Worm (Caenorhabditis elegans) whole organism, mixed stage, embryonic: ENCODE results near the gene unc-70.

Experiments used
- bed-3 ChIP-seq: fragments of 200-800 bp; sonication (Bioruptor generic); optimal IDR thresholded peaks from 3 replicates; lab custom pipeline; 2018; ENCODE audit warnings: mild to moderate bottlenecking, missing genetic modification characterization, moderate library complexity, missing compliant biosample characterization
- blmp-1 ChIP-seq: fragments of 150-350 bp; optimal IDR thresholded peaks from 2 replicates; lab custom pipeline; 2014; ENCODE audit warnings: missing biosample characterization, missing genetic modification characterization
- ceh-83 ChIP-seq: fragments of 200-800 bp; sonication (Bioruptor generic); optimal IDR thresholded peaks from 2 replicates; lab custom pipeline; 2018; ENCODE audit warnings: mild to moderate bottlenecking, missing genetic modification characterization, missing compliant biosample characterization
- elt-3 ChIP-seq: fragments of 150-350 bp; optimal IDR thresholded peaks from 2 replicates; lab custom pipeline; 2014; ENCODE audit warnings: missing biosample characterization, missing genetic modification characterization
- lsy-2 ChIP-seq: fragments of 150-350 bp; optimal IDR thresholded peaks from 2 replicates; lab custom pipeline; 2014; ENCODE audit warnings: missing biosample characterization, missing genetic modification characterization
- snpc-4 ChIP-seq: fragments of 150-350 bp; optimal IDR thresholded peaks from 2 replicates; lab custom pipeline; 2014; ENCODE audit warnings: missing biosample characterization, missing genetic modification characterization
- tbx-8 ChIP-seq: fragments of 200-800 bp; sonication (Bioruptor generic); optimal IDR thresholded peaks from 2 replicates; lab custom pipeline; 2018; ENCODE audit warnings: mild to moderate bottlenecking, missing genetic modification characterization, moderate library complexity, missing compliant biosample characterization
- zip-8 ChIP-seq: fragments of 150-350 bp; optimal IDR thresholded peaks from 2 replicates; lab custom pipeline; 2014; ENCODE audit warnings: missing biosample characterization, missing genetic modification characterization
- ztf-11 ChIP-seq: fragments of 150-350 bp; optimal IDR thresholded peaks from 2 replicates; lab custom pipeline; 2014; ENCODE audit warnings: missing biosample characterization, missing genetic modification characterization

DNA sequence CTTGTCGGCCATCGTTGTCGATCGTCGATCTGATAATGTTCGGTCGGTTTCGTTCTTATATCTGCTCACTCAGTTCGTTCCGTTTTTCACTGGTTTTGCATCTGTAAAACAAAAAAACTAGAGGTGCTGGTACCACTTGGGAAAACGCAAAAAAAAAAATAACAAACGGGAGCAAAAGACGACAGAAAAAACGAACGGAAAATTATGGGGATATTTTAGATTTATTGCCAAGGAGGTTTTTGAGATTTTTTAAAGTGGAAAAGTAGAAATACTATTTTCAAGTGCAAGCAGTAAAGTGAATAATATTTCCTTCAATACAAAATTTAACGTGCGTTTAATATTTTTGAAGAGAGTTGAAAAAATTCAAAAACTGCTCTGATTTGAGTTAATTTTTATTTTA is 47.8 kb downstream of the unc-70 start, which contains the start of gene unc-68:
- TF ChIP-seq ceh-83 (GFP tag; lab: Kevin White, UChicago) (no peak), zip-8 (tag; lab: Kevin White, UChicago) (no peak), ztf-11 (tag; lab: Kevin White, UChicago) (no peak), lsy-2 (tag; lab: Kevin White, UChicago) (no peak), elt-3 (tag; lab: Kevin White, UChicago) (no peak), tbx-8 (GFP tag; lab: Kevin White, UChicago) (no peak), bed-3 (GFP tag; lab: Kevin White, UChicago) (no peak), blmp-1 (tag; lab: Kevin White, UChicago) (no peak), snpc-4 (no peak)
